Fruit fly (Drosophila melanogaster) whole organism, embryonic: Measurements from ENCODE around the gene sesB.

Experiments
- Ada2b ChIP-seq: fragments of 200-800 bp; sonication (Bioruptor generic); IDR thresholded peaks from 2 replicates; pipeline ENCODE4 v1.3.6; 2022; ENCODE audit warnings: missing biosample characterization, missing genetic modification characterization
- Awh ChIP-seq: fragments of 200-800 bp; sonication (Bioruptor generic); IDR thresholded peaks from 2 replicates; pipeline ENCODE4, ENCODE4 v1.3.6; 2022; ENCODE audit warnings: missing biosample characterization, missing genetic modification characterization
- CG11456 ChIP-seq: fragments of 200-800 bp; sonication (Bioruptor generic); IDR thresholded peaks from 3 replicates; pipeline ENCODE4 v1.3.6; 2022; ENCODE audit warnings: missing biosample characterization, missing genetic modification characterization
- CG11504 ChIP-seq: fragments of 200-800 bp; sonication (Bioruptor generic); optimal IDR thresholded peaks from 3 replicates; lab custom pipeline; 2019; ENCODE audit warnings: missing biosample characterization, mild to moderate bottlenecking, missing genetic modification characterization, moderate library complexity
- CG11560 ChIP-seq: fragments of 200-800 bp; sonication (Bioruptor generic); IDR thresholded peaks from 3 replicates; pipeline ENCODE4 v1.3.6; 2022; ENCODE audit warnings: missing biosample characterization, missing genetic modification characterization
- CG12659 ChIP-seq: fragments of 200-800 bp; sonication (Bioruptor generic); optimal IDR thresholded peaks from 3 replicates; lab custom pipeline; 2017; ENCODE audit warnings: mild to moderate bottlenecking, missing biosample characterization, missing genetic modification reagents, missing genetic modification characterization
- CG13624 ChIP-seq: fragments of 200-800 bp; sonication (Bioruptor generic); optimal IDR thresholded peaks from 2 replicates; lab custom pipeline; 2016; ENCODE audit warnings: missing biosample characterization, missing genetic modification characterization
- CG14667 ChIP-seq: fragments of 200-800 bp; sonication (Bioruptor generic); IDR thresholded peaks from 2 replicates; pipeline ENCODE4 v1.3.6; 2022; ENCODE audit warnings: missing biosample characterization, missing genetic modification characterization
- CG14860 ChIP-seq: fragments of 200-800 bp; sonication (Bioruptor generic); IDR thresholded peaks from 3 replicates; pipeline ENCODE4 v1.3.6; 2022; ENCODE audit warnings: missing biosample characterization, missing genetic modification characterization; ENCODE audit not compliant: partially characterized antibody
- CG1602 ChIP-seq: fragments of 200-800 bp; sonication (Bioruptor generic); optimal IDR thresholded peaks from 3 replicates; lab custom pipeline; 2016; ENCODE audit warnings: missing biosample characterization, missing genetic modification characterization
- CG16863 ChIP-seq: fragments of 200-800 bp; sonication (Bioruptor generic); optimal IDR thresholded peaks from 3 replicates; lab custom pipeline; 2016; ENCODE audit warnings: missing biosample characterization, missing genetic modification characterization
- CG17186 ChIP-seq: fragments of 200-800 bp; sonication (Bioruptor generic); optimal IDR thresholded peaks from 3 replicates; lab custom pipeline; 2017; ENCODE audit warnings: missing biosample characterization, missing genetic modification reagents, missing genetic modification characterization
- CG18011 ChIP-seq: fragments of 200-800 bp; sonication (Bioruptor generic); optimal IDR thresholded peaks from 2 replicates; lab custom pipeline; 2017; ENCODE audit warnings: missing biosample characterization, missing genetic modification characterization, mild to moderate bottlenecking, moderate library complexity, missing genotype
- CG33557 ChIP-seq: fragments of 200-800 bp; sonication (Bioruptor generic); optimal IDR thresholded peaks from 2 replicates; lab custom pipeline; 2019; ENCODE audit warnings: missing biosample characterization, mild to moderate bottlenecking, missing genetic modification characterization, moderate library complexity
- CG3407 ChIP-seq: fragments of 200-800 bp; sonication (Bioruptor generic); optimal IDR thresholded peaks from 2 replicates; lab custom pipeline; 2018; ENCODE audit warnings: missing biosample characterization, mild to moderate bottlenecking, missing genetic modification characterization
- CG34376 ChIP-seq: fragments of 200-800 bp; sonication (Bioruptor generic); optimal IDR thresholded peaks from 2 replicates; lab custom pipeline; 2018; ENCODE audit warnings: missing biosample characterization, mild to moderate bottlenecking, missing genetic modification characterization
- CG4730 ChIP-seq: fragments of 200-800 bp; sonication (Bioruptor generic); IDR thresholded peaks from 2 replicates; pipeline ENCODE4 v1.3.6; 2022; ENCODE audit warnings: missing biosample characterization, missing genetic modification characterization
- CG7745 ChIP-seq: fragments of 200-800 bp; sonication (Bioruptor generic); optimal IDR thresholded peaks from 2 replicates; lab custom pipeline; 2018; ENCODE audit warnings: missing biosample characterization, mild to moderate bottlenecking, missing genetic modification characterization, moderate library complexity
- Doc2 ChIP-seq: fragments of 200-800 bp; sonication (Bioruptor generic); IDR thresholded peaks from 2 replicates; pipeline ENCODE4 v1.3.6; 2022; ENCODE audit warnings: missing biosample characterization, missing genetic modification characterization
- Dref ChIP-seq: fragments of 200-800 bp; sonication (Bioruptor generic); IDR thresholded peaks from 2 replicates; pipeline ENCODE4 v1.3.6; 2022; ENCODE audit warnings: missing biosample characterization, missing genetic modification characterization
- Drgx ChIP-seq: fragments of 200-800 bp; sonication (Bioruptor generic); IDR thresholded peaks from 2 replicates; pipeline ENCODE4 v1.3.6; 2022; ENCODE audit warnings: missing biosample characterization, missing genetic modification characterization
- GATAe ChIP-seq: fragments of 200-800 bp; sonication (Bioruptor generic); conservative IDR thresholded peaks from 2 replicates; pipeline ENCODE4 v1.3.6; 2022; ENCODE audit warnings: missing biosample characterization, missing genetic modification characterization
- HLH4C ChIP-seq: fragments of 200-800 bp; sonication (Bioruptor generic); IDR thresholded peaks from 3 replicates; pipeline ENCODE4 v1.3.6; 2022; ENCODE audit warnings: missing biosample characterization, missing genetic modification characterization; ENCODE audit not compliant: partially characterized antibody
- Hey ChIP-seq: fragments of 200-800 bp; sonication (Bioruptor generic); optimal IDR thresholded peaks from 3 replicates; lab custom pipeline; 2018; ENCODE audit warnings: missing biosample characterization, mild to moderate bottlenecking, missing genetic modification characterization
- Meics ChIP-seq: fragments of 200-800 bp; sonication (Bioruptor generic); optimal IDR thresholded peaks from 2 replicates; lab custom pipeline; 2017; ENCODE audit warnings: missing biosample characterization, mild to moderate bottlenecking, missing genetic modification characterization
- Myb ChIP-seq: fragments of 200-800 bp; sonication (Bioruptor generic); optimal IDR thresholded peaks from 2 replicates; lab custom pipeline; 2016; ENCODE audit warnings: missing biosample characterization, missing genetic modification characterization
- Pdp1 ChIP-seq, 2 experiments: fragments of 200-800 bp; sonication (Bioruptor generic); optimal IDR thresholded peaks; 3 replicates each; lab custom pipeline; 2016; ENCODE audit warnings: missing biosample characterization in 2 of 2, missing genetic modification characterization in 2 of 2, mild to moderate bottlenecking in 1 of 2, moderate library complexity in 1 of 2
- Rfx ChIP-seq: fragments of 200-800 bp; sonication (Bioruptor generic); IDR thresholded peaks from 2 replicates; pipeline ENCODE4 v1.3.6; 2022; ENCODE audit warnings: missing biosample characterization, missing genetic modification characterization
- Rx ChIP-seq: fragments of 200-800 bp; sonication (Bioruptor generic); IDR thresholded peaks from 2 replicates; pipeline ENCODE4 v1.3.6; 2022; ENCODE audit warnings: missing biosample characterization, missing genetic modification characterization
- YL-1 ChIP-seq: fragments of 200-800 bp; sonication (Bioruptor generic); optimal IDR thresholded peaks from 3 replicates; lab custom pipeline; 2017; ENCODE audit warnings: missing biosample characterization, mild to moderate bottlenecking, missing genetic modification characterization
- bab2 ChIP-seq: fragments of 200-800 bp; sonication (Bioruptor generic); optimal IDR thresholded peaks from 2 replicates; lab custom pipeline; 2016; ENCODE audit warnings: missing biosample characterization, missing genetic modification characterization
- fd64A ChIP-seq: fragments of 200-800 bp; sonication (Bioruptor generic); optimal IDR thresholded peaks from 3 replicates; lab custom pipeline; 2018; ENCODE audit warnings: missing biosample characterization, mild to moderate bottlenecking, missing genetic modification characterization
- gro ChIP-seq: fragments of 200-800 bp; sonication (Bioruptor generic); optimal IDR thresholded peaks from 2 replicates; lab custom pipeline; 2016; ENCODE audit warnings: missing biosample characterization, missing genetic modification characterization
- hth ChIP-seq: fragments of >200 bp; optimal IDR thresholded peaks from 2 replicates; lab custom pipeline; 2017; ENCODE audit warnings: inconsistent platforms
- kay ChIP-seq: fragments of 200-800 bp; sonication (Bioruptor generic); optimal IDR thresholded peaks from 2 replicates; lab custom pipeline; 2016; ENCODE audit warnings: missing biosample characterization, missing genetic modification characterization
- lov ChIP-seq, 2 experiments: fragments of 200-800 bp in 1 of 2; fragments of >200 bp in 1 of 2; sonication (Bioruptor generic) in 1 of 2; IDR thresholded peaks in 1 of 2; optimal IDR thresholded peaks in 1 of 2; 2 replicates in 1 of 2; 3 replicates in 1 of 2; pipeline versions ENCODE4 v1.3.6 to Lab custom; 2017 to 2022; ENCODE audit warnings: missing biosample characterization in 1 of 2, missing genetic modification characterization in 1 of 2
- mld ChIP-seq: fragments of 200-800 bp; sonication (Bioruptor generic); IDR thresholded peaks from 3 replicates; pipeline ENCODE4 v1.3.6; 2022; ENCODE audit warnings: missing biosample characterization, missing genetic modification characterization; ENCODE audit not compliant: partially characterized antibody
- pros ChIP-seq: fragments of 200-800 bp; sonication (Bioruptor generic); optimal IDR thresholded peaks from 3 replicates; lab custom pipeline; 2019; ENCODE audit warnings: missing biosample characterization, mild to moderate bottlenecking, missing genetic modification characterization, moderate library complexity
- pzg ChIP-seq: fragments of 200-800 bp; sonication (Bioruptor generic); optimal IDR thresholded peaks from 3 replicates; lab custom pipeline; 2018; ENCODE audit warnings: missing biosample characterization, mild to moderate bottlenecking, missing genetic modification characterization, moderate library complexity
- rib ChIP-seq: fragments of 200-800 bp; sonication (Bioruptor generic); IDR thresholded peaks from 2 replicates; pipeline ENCODE4 v1.3.6; 2022; ENCODE audit warnings: missing biosample characterization, missing genetic modification characterization
- slbo ChIP-seq: fragments of 200-800 bp; sonication (Bioruptor generic); IDR thresholded peaks from 2 replicates; pipeline ENCODE4 v1.3.6; 2022; ENCODE audit warnings: missing biosample characterization, missing genetic modification characterization
- sna ChIP-seq: fragments of 200-800 bp; sonication (Bioruptor generic); IDR thresholded peaks from 2 replicates; pipeline ENCODE4 v1.3.6; 2022; ENCODE audit warnings: missing biosample characterization, missing genetic modification characterization; ENCODE audit not compliant: partially characterized antibody
- stwl ChIP-seq: fragments of 200-800 bp; sonication (Bioruptor generic); optimal IDR thresholded peaks from 3 replicates; lab custom pipeline; 2018; ENCODE audit warnings: missing biosample characterization, mild to moderate bottlenecking, missing genetic modification characterization, moderate library complexity
- tin ChIP-seq: fragments of 200-800 bp; sonication (Bioruptor generic); optimal IDR thresholded peaks from 3 replicates; lab custom pipeline; 2016; ENCODE audit warnings: missing biosample characterization, missing genetic modification characterization
- toy ChIP-seq: fragments of 200-800 bp; sonication (Bioruptor generic); IDR thresholded peaks from 2 replicates; pipeline ENCODE4 v1.3.6; 2022; ENCODE audit warnings: missing biosample characterization, missing genetic modification characterization
- ttk ChIP-seq: fragments of 200-800 bp; sonication (Bioruptor generic); IDR thresholded peaks from 2 replicates; pipeline ENCODE4 v2.1.2; 2022; ENCODE audit warnings: missing biosample characterization, missing genetic modification characterization
- vvl ChIP-seq: fragments of 200-800 bp; sonication (Bioruptor generic); IDR thresholded peaks from 2 replicates; pipeline ENCODE4 v1.3.6; 2022; ENCODE audit warnings: missing biosample characterization, missing genetic modification characterization
- wdn ChIP-seq: fragments of 200-800 bp; sonication (Bioruptor generic); IDR thresholded peaks from 2 replicates; pipeline ENCODE4 v1.3.6; 2022; ENCODE audit warnings: missing biosample characterization, missing genetic modification characterization
- zfh1 ChIP-seq: fragments of 200-800 bp; sonication (Bioruptor generic); IDR thresholded peaks from 3 replicates; pipeline ENCODE4 v1.3.6; 2022; ENCODE audit warnings: missing biosample characterization, missing genetic modification characterization

sesB gene

DNA sequence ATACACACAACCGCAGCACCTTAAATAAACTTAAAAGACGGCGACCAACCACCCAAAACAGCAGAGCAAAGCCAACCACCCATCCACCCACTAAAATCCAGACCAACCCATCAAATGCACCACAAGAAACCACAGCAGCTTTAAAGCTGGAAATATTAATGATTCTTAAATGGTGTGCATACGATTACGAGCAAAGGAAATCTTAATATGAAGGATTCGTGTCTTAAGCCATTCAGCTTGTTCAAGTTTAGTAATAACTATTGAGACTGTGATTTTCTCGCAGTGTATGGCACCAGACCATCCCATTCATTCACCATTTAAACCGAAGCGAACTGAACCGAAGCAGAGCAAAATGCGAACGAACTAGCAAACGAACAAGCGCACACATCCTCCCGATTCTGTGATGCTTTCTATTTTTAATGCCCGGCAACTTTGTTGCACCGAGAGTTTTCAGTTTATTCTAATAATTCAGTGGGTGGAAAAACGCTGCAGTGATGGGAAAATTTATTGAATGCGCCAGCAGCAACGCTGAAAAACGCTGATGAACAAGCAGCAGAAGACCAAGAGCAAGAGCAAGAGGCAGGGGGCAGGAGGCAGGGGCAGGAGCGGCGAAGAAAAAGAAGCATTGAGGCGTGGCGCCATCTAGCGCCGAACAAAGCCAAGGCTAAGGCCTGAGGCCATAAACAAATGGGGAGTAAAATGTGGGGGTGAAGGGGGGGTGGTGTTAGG lies 49.2 kb downstream of the sesB start (continued):
- TF ChIP-seq CG14860, result no peak
- TF ChIP-seq Drgx, result peak; percentile 91
- TF ChIP-seq fd64A, result peak; percentile 79
- TF ChIP-seq CG17186 (GFP tag; lab: Kevin White, UChicago), result peak; percentile 66
- TF ChIP-seq CG11504, result peak; percentile 88
- no peak for TF ChIP-seq sna (GFP tag; lab: Robert Waterston, UW)
- peak; percentile 61 to 78 for TF ChIP-seq Pdp1 (GFP tag; optimal IDR thresholded peaks at IDR 0.05; lab: Kevin White, UChicago)
- TF ChIP-seq zfh1, result peak; percentile 91
- TF ChIP-seq Myb (GFP tag; lab: Kevin White, UChicago), result peak; percentile 70
- TF ChIP-seq CG11560 (tag; lab: Robert Waterston, UW), result peak; percentile 58; the same call in 1 of the 3 replicates
- peak; percentile 30 for TF ChIP-seq Hey (tag; lab: Kevin White, UChicago)
- peak; percentile 22 for TF ChIP-seq kay (GFP tag; lab: Kevin White, UChicago)
- peak; percentile 87 for TF ChIP-seq CG16863 (GFP tag; lab: Kevin White, UChicago)
- TF ChIP-seq lov (optimal IDR thresholded peaks at IDR 0.05; lab: Kevin White, UChicago), result no peak
- TF ChIP-seq lov (GFP tag; IDR thresholded peaks at IDR 0.05; lab: Robert Waterston, UW), result peak; percentile 77; the same call in 2 of the 3 replicates
- TF ChIP-seq rib (GFP tag; lab: Robert Waterston, UW), result no peak; the same call in 1 of the 2 replicates
- no peak for TF ChIP-seq hth (lab: Kevin White, UChicago)
- peak; percentile 18 for TF ChIP-seq pros (GFP tag; lab: Kevin White, UChicago)
- TF ChIP-seq CG34376 (GFP tag; lab: Kevin White, UChicago), result peak; percentile 43
- TF ChIP-seq CG3407 (GFP tag; lab: Kevin White, UChicago), result peak; percentile 80
- peak; percentile 89 for TF ChIP-seq Awh (GFP tag; lab: Robert Waterston, UW)
- TF ChIP-seq Rfx (GFP tag; lab: Robert Waterston, UW), result peak; percentile 83
- TF ChIP-seq bab2, result peak; percentile 90
- peak; percentile 80 for TF ChIP-seq Rx
- TF ChIP-seq CG18011 (GFP tag; lab: Kevin White, UChicago), result peak; percentile 72
- TF ChIP-seq wdn (GFP tag; lab: Robert Waterston, UW), result peak; percentile 76
- peak; percentile 90 for TF ChIP-seq ttk (GFP tag; lab: Robert Waterston, UW)
- TF ChIP-seq CG13624 (GFP tag; lab: Kevin White, UChicago), result peak; percentile 81
- TF ChIP-seq GATAe (GFP tag; lab: Robert Waterston, UW), result no peak
- peak; percentile 70 for TF ChIP-seq tin
- no peak for TF ChIP-seq HLH4C (GFP tag; lab: Robert Waterston, UW)
- peak; percentile 89 for TF ChIP-seq CG11456 (GFP tag; lab: Robert Waterston, UW)
- no peak for TF ChIP-seq YL-1 (GFP tag; lab: Kevin White, UChicago)
- no peak for TF ChIP-seq Doc2
- TF ChIP-seq toy (GFP tag; lab: Robert Waterston, UW), result 0 out of 2 replicates have a peak, but pooled peaks have one; percentile 12
- TF ChIP-seq CG4730, result peak; percentile 81
- peak; percentile 85 for TF ChIP-seq Ada2b
- peak; percentile 68 for TF ChIP-seq gro
- peak; percentile 62 for TF ChIP-seq CG1602
- TF ChIP-seq stwl (tag; lab: Kevin White, UChicago), result no peak
- no peak for TF ChIP-seq CG7745 (tag; lab: Kevin White, UChicago)
- TF ChIP-seq Meics (GFP tag; lab: Kevin White, UChicago), result peak; percentile 86
- TF ChIP-seq CG14667 (GFP tag; lab: Robert Waterston, UW), result peak; percentile 83
- no peak for TF ChIP-seq mld (GFP tag; lab: Robert Waterston, UW)
- TF ChIP-seq vvl (GFP tag; lab: Robert Waterston, UW), result peak; percentile 96
- peak; percentile 29 for TF ChIP-seq CG33557 (GFP tag; lab: Kevin White, UChicago)
- peak; percentile 88 for TF ChIP-seq CG12659 (GFP tag; lab: Kevin White, UChicago)
- TF ChIP-seq pzg (GFP tag; lab: Kevin White, UChicago), result peak; percentile 2
- TF ChIP-seq slbo (GFP tag; lab: Robert Waterston, UW), result peak; percentile 87
- TF ChIP-seq Dref (GFP tag; lab: Robert Waterston, UW), result no peak
